Worm (Caenorhabditis elegans) whole organism, mixed stage, embryonic: Measurements from ENCODE around the gene C26B9.7.

Source experiments
- M03D4.4 ChIP-seq: sonication (generic microtip); optimal IDR thresholded peaks from 2 replicates; lab custom pipeline; 2017; ENCODE audit warnings: mild to moderate bottlenecking, missing genetic modification characterization, missing compliant biosample characterization
- bed-3 ChIP-seq: fragments of 200-800 bp; sonication (Bioruptor generic); optimal IDR thresholded peaks from 3 replicates; lab custom pipeline; 2018; ENCODE audit warnings: mild to moderate bottlenecking, missing genetic modification characterization, moderate library complexity, missing compliant biosample characterization
- blmp-1 ChIP-seq: fragments of 150-350 bp; optimal IDR thresholded peaks from 2 replicates; lab custom pipeline; 2014; ENCODE audit warnings: missing biosample characterization, missing genetic modification characterization
- ceh-39 ChIP-seq: fragments of 150-350 bp; optimal IDR thresholded peaks from 2 replicates; lab custom pipeline; 2014; ENCODE audit warnings: missing biosample characterization, missing genetic modification characterization
- ceh-43 ChIP-seq: fragments of 200-800 bp; sonication (Bioruptor generic); optimal IDR thresholded peaks from 2 replicates; lab custom pipeline; 2018; ENCODE audit warnings: mild to moderate bottlenecking, missing genetic modification characterization, moderate library complexity, missing compliant biosample characterization
- ceh-83 ChIP-seq: fragments of 200-800 bp; sonication (Bioruptor generic); optimal IDR thresholded peaks from 2 replicates; lab custom pipeline; 2018; ENCODE audit warnings: mild to moderate bottlenecking, missing genetic modification characterization, missing compliant biosample characterization
- ces-1 ChIP-seq: fragments of 150-350 bp; optimal IDR thresholded peaks from 2 replicates; lab custom pipeline; 2014; ENCODE audit warnings: missing biosample characterization, missing genetic modification reagents, missing genetic modification characterization
- cnd-1 ChIP-seq: fragments of 200-800 bp; sonication (Bioruptor generic); optimal IDR thresholded peaks from 2 replicates; lab custom pipeline; 2018; ENCODE audit warnings: mild to moderate bottlenecking, missing genetic modification characterization, missing compliant biosample characterization
- drap-1 ChIP-seq: fragments of 200-800 bp; sonication (Bioruptor generic); optimal IDR thresholded peaks from 3 replicates; lab custom pipeline; 2018; ENCODE audit warnings: mild to moderate bottlenecking, missing genetic modification characterization, missing compliant biosample characterization
- elt-1 ChIP-seq: sonication (generic microtip); optimal IDR thresholded peaks from 2 replicates; lab custom pipeline; 2017; ENCODE audit warnings: missing genetic modification characterization, mild to moderate bottlenecking, missing compliant biosample characterization, antibody characterized with exemption, moderate library complexity, borderline replicate concordance; ENCODE audit not compliant: insufficient read depth
- elt-3 ChIP-seq: fragments of 150-350 bp; optimal IDR thresholded peaks from 2 replicates; lab custom pipeline; 2014; ENCODE audit warnings: missing biosample characterization, missing genetic modification characterization
- flh-1 ChIP-seq: fragments of 200-800 bp; sonication (Bioruptor generic); optimal IDR thresholded peaks from 2 replicates; lab custom pipeline; 2018; ENCODE audit warnings: mild to moderate bottlenecking, missing genetic modification characterization, moderate library complexity, missing compliant biosample characterization
- ham-2 ChIP-seq: fragments of 200-800 bp; sonication (Bioruptor generic); optimal IDR thresholded peaks from 2 replicates; lab custom pipeline; 2018; ENCODE audit warnings: mild to moderate bottlenecking, missing genetic modification characterization, missing compliant biosample characterization
- hlh-1 ChIP-seq: fragments of 150-350 bp; optimal IDR thresholded peaks from 2 replicates; lab custom pipeline; 2014; ENCODE audit warnings: missing biosample characterization, missing genetic modification reagents, missing genetic modification characterization
- lin-13 ChIP-seq: fragments of 150-350 bp; optimal IDR thresholded peaks from 2 replicates; lab custom pipeline; 2014; ENCODE audit warnings: missing biosample characterization, missing genetic modification characterization
- lin-32 ChIP-seq: fragments of 200-800 bp; sonication (Bioruptor generic); optimal IDR thresholded peaks from 2 replicates; lab custom pipeline; 2018; ENCODE audit warnings: mild to moderate bottlenecking, missing genetic modification characterization, missing compliant biosample characterization
- lsy-2 ChIP-seq: fragments of 150-350 bp; optimal IDR thresholded peaks from 2 replicates; lab custom pipeline; 2014; ENCODE audit warnings: missing biosample characterization, missing genetic modification characterization
- mep-1 ChIP-seq: fragments of 150-350 bp; optimal IDR thresholded peaks from 2 replicates; lab custom pipeline; 2017; ENCODE audit warnings: missing biosample characterization, missing genetic modification reagents, missing genetic modification characterization, inconsistent platforms
- mls-2 ChIP-seq: sonication (generic microtip); optimal IDR thresholded peaks from 2 replicates; lab custom pipeline; 2016; ENCODE audit warnings: mild to moderate bottlenecking, missing genetic modification characterization, moderate library complexity, missing compliant biosample characterization
- nhr-12 ChIP-seq: fragments of 150-350 bp; optimal IDR thresholded peaks from 2 replicates; lab custom pipeline; 2014; ENCODE audit warnings: missing biosample characterization, missing genetic modification characterization
- nhr-2 ChIP-seq: fragments of 150-350 bp; optimal IDR thresholded peaks from 2 replicates; lab custom pipeline; 2014; ENCODE audit warnings: missing biosample characterization, missing genetic modification characterization
- nhr-237 ChIP-seq: fragments of 150-350 bp; optimal IDR thresholded peaks from 2 replicates; lab custom pipeline; 2014; ENCODE audit warnings: missing biosample characterization, missing genetic modification characterization
- nhr-28 ChIP-seq: fragments of 150-350 bp; optimal IDR thresholded peaks from 2 replicates; lab custom pipeline; 2014; ENCODE audit warnings: missing biosample characterization, missing genetic modification characterization
- nhr-76 ChIP-seq: sonication (generic microtip); optimal IDR thresholded peaks from 2 replicates; lab custom pipeline; 2017; ENCODE audit warnings: missing biosample characterization, missing genetic modification characterization
- pha-4 ChIP-seq: fragments of 150-350 bp; optimal IDR thresholded peaks from 2 replicates; lab custom pipeline; 2018; ENCODE audit warnings: missing biosample characterization, missing genetic modification reagents, missing genetic modification characterization
- snpc-4 ChIP-seq: fragments of 150-350 bp; optimal IDR thresholded peaks from 2 replicates; lab custom pipeline; 2014; ENCODE audit warnings: missing biosample characterization, missing genetic modification characterization
- sptf-1 ChIP-seq: sonication (generic microtip); optimal IDR thresholded peaks from 2 replicates; lab custom pipeline; 2017; ENCODE audit warnings: mild to moderate bottlenecking, missing genetic modification characterization, moderate library complexity, missing compliant biosample characterization
- unc-39 ChIP-seq: fragments of 150-350 bp; optimal IDR thresholded peaks from 2 replicates; lab custom pipeline; 2014; ENCODE audit warnings: missing biosample characterization, missing genetic modification characterization
- unc-62 ChIP-seq: fragments of 150-350 bp; optimal IDR thresholded peaks from 2 replicates; lab custom pipeline; 2014; ENCODE audit warnings: missing biosample characterization, missing genetic modification reagents, missing genetic modification characterization
- zip-8 ChIP-seq: fragments of 150-350 bp; optimal IDR thresholded peaks from 2 replicates; lab custom pipeline; 2014; ENCODE audit warnings: missing biosample characterization, missing genetic modification characterization
- ztf-11 ChIP-seq: fragments of 150-350 bp; optimal IDR thresholded peaks from 2 replicates; lab custom pipeline; 2014; ENCODE audit warnings: missing biosample characterization, missing genetic modification characterization

The C26B9.7 gene

ce11 chrX:5339357-5339756, 2.8 kb upstream of the C26B9.7 start:
- TF ChIP-seq lin-13 (tag; lab: Kevin White, UChicago): no peak
- no peak for TF ChIP-seq zip-8
- TF ChIP-seq pha-4 (tag; lab: Kevin White, UChicago): no peak
- TF ChIP-seq nhr-12: no peak
- no peak for TF ChIP-seq elt-1
- TF ChIP-seq lin-32 (GFP tag; lab: Kevin White, UChicago): no peak
- no peak for TF ChIP-seq ztf-11
- TF ChIP-seq unc-62 (GFP tag; lab: Kevin White, UChicago): no peak
- TF ChIP-seq ham-2 (GFP tag; lab: Kevin White, UChicago): no peak
- no peak for TF ChIP-seq mls-2
- TF ChIP-seq ceh-43: no peak
- TF ChIP-seq nhr-28 (tag; lab: Kevin White, UChicago): no peak
- TF ChIP-seq cnd-1 (tag; lab: Kevin White, UChicago): no peak
- TF ChIP-seq, all 35 proteins: peak for 0

- TF ChIP-seq blmp-1 (tag; lab: Kevin White, UChicago) (no peak), nhr-28 (tag; lab: Kevin White, UChicago) (no peak), zip-8 (no peak), ceh-83 (GFP tag; lab: Kevin White, UChicago) (no peak), nhr-2 (no peak), ham-2 (GFP tag; lab: Kevin White, UChicago) (no peak), snpc-4 (tag; lab: Kevin White, UChicago) (no peak), ztf-11 (no peak), drap-1 (GFP tag; lab: Kevin White, UChicago) (no peak), lsy-2 (tag; lab: Kevin White, UChicago) (no peak)
Measured at ce11 chrX:5339889-5340288, 2.2 kb upstream of the C26B9.7 start, which contains the start of gene C26B9.2. C26B9.2 (plus strand) TSS chrX:5340189.

ce11 chrX:5344287-5344686, 2.2 kb downstream of the C26B9.7 start, which contains the start of gene C26B9.1:
C26B9.1 (plus strand) TSS chrX:5344587.
- TF ChIP-seq mls-2 (no peak), ceh-39 (tag; lab: Kevin White, UChicago) (no peak), nhr-76 (no peak)

ce11 chrX:5346303-5346702, 4.2 kb downstream of the C26B9.7 start:
- TF ChIP-seq ham-2 (GFP tag; lab: Kevin White, UChicago): no peak
- no peak for TF ChIP-seq bed-3
- no peak for TF ChIP-seq nhr-2
- no peak for TF ChIP-seq elt-1
- TF ChIP-seq snpc-4 (tag; lab: Kevin White, UChicago): no peak
- no peak for TF ChIP-seq ceh-43
- no peak for TF ChIP-seq unc-62 (GFP tag; lab: Kevin White, UChicago)
- no peak for TF ChIP-seq zip-8
- no peak for TF ChIP-seq nhr-12
- no peak for TF ChIP-seq sptf-1
- TF ChIP-seq M03D4.4 (tag; lab: Kevin White, UChicago): no peak
- no peak for TF ChIP-seq pha-4 (tag; lab: Kevin White, UChicago)
- no peak for TF ChIP-seq flh-1 (GFP tag; lab: Kevin White, UChicago)
- no peak for TF ChIP-seq nhr-237 (tag; lab: Kevin White, UChicago)
- no peak for TF ChIP-seq mep-1 (tag; lab: Kevin White, UChicago)
- no peak for TF ChIP-seq lsy-2 (tag; lab: Kevin White, UChicago)
- TF ChIP-seq, all 35 proteins: peak for 0

ce11 chrX:5347856-5348255, 5.7 kb downstream of the C26B9.7 start:
- no peak for TF ChIP-seq ceh-43
- no peak for TF ChIP-seq nhr-28 (tag; lab: Kevin White, UChicago)
- no peak for TF ChIP-seq cnd-1 (tag; lab: Kevin White, UChicago)
- no peak for TF ChIP-seq ceh-83 (GFP tag; lab: Kevin White, UChicago)
- no peak for TF ChIP-seq unc-39 (tag; lab: Kevin White, UChicago)
- no peak for TF ChIP-seq ces-1 (GFP tag; lab: Kevin White, UChicago)
- TF ChIP-seq pha-4 (tag; lab: Kevin White, UChicago): no peak
- TF ChIP-seq hlh-1 (tag; lab: Kevin White, UChicago): no peak
- TF ChIP-seq lsy-2 (tag; lab: Kevin White, UChicago): no peak
- no peak for TF ChIP-seq mep-1 (tag; lab: Kevin White, UChicago)
- TF ChIP-seq ztf-11: no peak
- no peak for TF ChIP-seq lin-13 (tag; lab: Kevin White, UChicago)
- no peak for TF ChIP-seq nhr-12
- no peak for TF ChIP-seq elt-3 (tag; lab: Kevin White, UChicago)
- no peak for TF ChIP-seq unc-62 (GFP tag; lab: Kevin White, UChicago)
